Fruit fly (Drosophila melanogaster) whole organism, embryonic: ENCODE results near the gene CG4497.

Source experiments
- Adf1 ChIP-seq: fragments of 200-800 bp; sonication (Bioruptor generic); IDR thresholded peaks from 2 replicates; pipeline ENCODE4 v1.3.6; 2022; ENCODE audit warnings: missing biosample characterization, missing genetic modification characterization
- Atf6 ChIP-seq: fragments of 200-800 bp; sonication (Bioruptor generic); IDR thresholded peaks from 2 replicates; pipeline ENCODE4 v1.3.6; 2022; ENCODE audit warnings: missing biosample characterization, missing genetic modification characterization
- CG10274 ChIP-seq: fragments of 200-800 bp; sonication (Bioruptor generic); optimal IDR thresholded peaks from 3 replicates; lab custom pipeline; 2017; ENCODE audit warnings: missing biosample characterization, mild to moderate bottlenecking, missing genetic modification characterization
- CG12104 ChIP-seq: fragments of 200-800 bp; sonication (Bioruptor generic); optimal IDR thresholded peaks from 3 replicates; lab custom pipeline; 2016; ENCODE audit warnings: missing biosample characterization, missing genetic modification characterization
- CG12219 ChIP-seq: fragments of 200-800 bp; sonication (Bioruptor generic); optimal IDR thresholded peaks from 3 replicates; lab custom pipeline; 2018; ENCODE audit warnings: missing biosample characterization, mild to moderate bottlenecking, missing genetic modification characterization
- CG1233 ChIP-seq: fragments of 200-800 bp; sonication (Bioruptor generic); optimal IDR thresholded peaks from 4 replicates; lab custom pipeline; 2018; ENCODE audit warnings: missing biosample characterization, mild to moderate bottlenecking, missing genetic modification characterization
- CG12769 ChIP-seq: fragments of 200-800 bp; sonication (Bioruptor generic); optimal IDR thresholded peaks from 2 replicates; lab custom pipeline; 2019; ENCODE audit warnings: missing biosample characterization, mild to moderate bottlenecking, missing genetic modification characterization, moderate library complexity
- CG12942 ChIP-seq: fragments of 200-800 bp; sonication (Bioruptor generic); optimal IDR thresholded peaks from 3 replicates; lab custom pipeline; 2016; ENCODE audit warnings: missing biosample characterization, missing genetic modification characterization
- CG13123 ChIP-seq: fragments of 200-800 bp; sonication (Bioruptor generic); optimal IDR thresholded peaks from 2 replicates; lab custom pipeline; 2016; ENCODE audit warnings: missing biosample characterization, missing genetic modification characterization
- CG13296 ChIP-seq: fragments of 200-800 bp; sonication (Bioruptor generic); optimal IDR thresholded peaks from 3 replicates; lab custom pipeline; 2018; ENCODE audit warnings: missing biosample characterization, mild to moderate bottlenecking, missing genetic modification characterization
- CG13424 ChIP-seq: fragments of 200-800 bp; sonication (Bioruptor generic); optimal IDR thresholded peaks from 2 replicates; lab custom pipeline; 2019; ENCODE audit warnings: missing biosample characterization, mild to moderate bottlenecking, missing genetic modification characterization, moderate library complexity
- CG13894 ChIP-seq: fragments of 200-800 bp; sonication (Bioruptor generic); optimal IDR thresholded peaks from 3 replicates; lab custom pipeline; 2018; ENCODE audit warnings: missing biosample characterization, mild to moderate bottlenecking, missing genetic modification characterization, moderate library complexity
- CG1603 ChIP-seq: fragments of 200-800 bp; sonication (Bioruptor generic); optimal IDR thresholded peaks from 2 replicates; lab custom pipeline; 2019; ENCODE audit warnings: missing biosample characterization, mild to moderate bottlenecking, missing genetic modification characterization, moderate library complexity
- CG17829 ChIP-seq: fragments of 200-800 bp; optimal IDR thresholded peaks from 2 replicates; lab custom pipeline; 2019; ENCODE audit warnings: missing biosample characterization, mild to moderate bottlenecking, missing genetic modification characterization, moderate library complexity
- CG1792 ChIP-seq: fragments of 200-800 bp; sonication (Bioruptor generic); optimal IDR thresholded peaks from 2 replicates; lab custom pipeline; 2016; ENCODE audit warnings: missing biosample characterization, missing genetic modification characterization
- CG18262 ChIP-seq: fragments of 200-800 bp; optimal IDR thresholded peaks from 3 replicates; lab custom pipeline; 2019; ENCODE audit warnings: missing biosample characterization, mild to moderate bottlenecking, missing genetic modification characterization, moderate library complexity
- CG18599 ChIP-seq: fragments of 200-800 bp; sonication (Bioruptor generic); optimal IDR thresholded peaks from 3 replicates; lab custom pipeline; 2017; ENCODE audit warnings: missing biosample characterization, missing genetic modification characterization, mild to moderate bottlenecking, moderate library complexity, missing genetic modification reagents
- CG34376 ChIP-seq: fragments of 200-800 bp; sonication (Bioruptor generic); optimal IDR thresholded peaks from 2 replicates; lab custom pipeline; 2018; ENCODE audit warnings: missing biosample characterization, mild to moderate bottlenecking, missing genetic modification characterization
- CG34422 ChIP-seq: fragments of 200-800 bp; sonication (Bioruptor generic); IDR thresholded peaks from 3 replicates; pipeline ENCODE4 v1.3.6; 2022; ENCODE audit warnings: missing biosample characterization, missing genetic modification characterization
- CG8290 ChIP-seq, 3 experiments: fragments of 200-800 bp; sonication (Bioruptor generic); optimal IDR thresholded peaks; 2 replicates each; lab custom pipeline; 2016 to 2019; ENCODE audit warnings: missing biosample characterization in 3 of 3, missing genetic modification characterization in 3 of 3, mild to moderate bottlenecking in 2 of 3, moderate library complexity in 1 of 3
- CG9797 ChIP-seq: fragments of 200-800 bp; sonication (Bioruptor generic); optimal IDR thresholded peaks from 3 replicates; lab custom pipeline; 2018; ENCODE audit warnings: missing biosample characterization, mild to moderate bottlenecking, missing genetic modification characterization
- Deaf1 ChIP-seq: fragments of 200-800 bp; optimal IDR thresholded peaks from 3 replicates; lab custom pipeline; 2019; ENCODE audit warnings: missing biosample characterization, mild to moderate bottlenecking, missing genetic modification characterization, moderate library complexity
- Doc2 ChIP-seq: fragments of 200-800 bp; sonication (Bioruptor generic); IDR thresholded peaks from 2 replicates; pipeline ENCODE4 v1.3.6; 2022; ENCODE audit warnings: missing biosample characterization, missing genetic modification characterization
- Hand ChIP-seq: fragments of 200-800 bp; sonication (Bioruptor generic); optimal IDR thresholded peaks from 2 replicates; lab custom pipeline; 2017; ENCODE audit warnings: mild to moderate bottlenecking, missing biosample characterization, missing genetic modification reagents, missing genetic modification characterization
- Hey ChIP-seq: fragments of 200-800 bp; sonication (Bioruptor generic); optimal IDR thresholded peaks from 3 replicates; lab custom pipeline; 2018; ENCODE audit warnings: missing biosample characterization, mild to moderate bottlenecking, missing genetic modification characterization
- Meics ChIP-seq: fragments of 200-800 bp; sonication (Bioruptor generic); optimal IDR thresholded peaks from 2 replicates; lab custom pipeline; 2017; ENCODE audit warnings: missing biosample characterization, mild to moderate bottlenecking, missing genetic modification characterization
- Nf-YA ChIP-seq: fragments of 200-800 bp; sonication (Bioruptor generic); IDR thresholded peaks from 2 replicates; pipeline ENCODE4 v1.3.6; 2022; ENCODE audit warnings: missing biosample characterization, missing genetic modification characterization
- NfI ChIP-seq: fragments of 200-800 bp; sonication (Bioruptor generic); optimal IDR thresholded peaks from 3 replicates; lab custom pipeline; 2018; ENCODE audit warnings: missing biosample characterization, mild to moderate bottlenecking, missing genetic modification characterization, moderate library complexity
- Pdp1 ChIP-seq, 2 experiments: fragments of 200-800 bp; sonication (Bioruptor generic); optimal IDR thresholded peaks; 3 replicates each; lab custom pipeline; 2016; ENCODE audit warnings: missing biosample characterization in 2 of 2, missing genetic modification characterization in 2 of 2, mild to moderate bottlenecking in 1 of 2, moderate library complexity in 1 of 2
- Sox102F ChIP-seq: fragments of 200-800 bp; sonication (Bioruptor generic); optimal IDR thresholded peaks from 2 replicates; lab custom pipeline; 2018; ENCODE audit warnings: missing biosample characterization, mild to moderate bottlenecking, missing genetic modification characterization, moderate library complexity
- Ssrp ChIP-seq: fragments of 200-800 bp; sonication (Bioruptor generic); optimal IDR thresholded peaks from 2 replicates; lab custom pipeline; 2018; ENCODE audit warnings: missing biosample characterization, mild to moderate bottlenecking, missing genetic modification characterization, moderate library complexity
- amos ChIP-seq: fragments of 200-800 bp; sonication (Bioruptor generic); IDR thresholded peaks from 2 replicates; pipeline ENCODE4 v1.3.6; 2022; ENCODE audit warnings: missing biosample characterization, missing genetic modification characterization; ENCODE audit not compliant: partially characterized antibody
- bcd ChIP-seq: fragments of 200-800 bp; sonication (Bioruptor generic); optimal IDR thresholded peaks from 2 replicates; lab custom pipeline; 2017; ENCODE audit warnings: missing biosample characterization, mild to moderate bottlenecking, missing genetic modification characterization
- crc ChIP-seq: fragments of 200-800 bp; sonication (Bioruptor generic); optimal IDR thresholded peaks from 2 replicates; lab custom pipeline; 2016; ENCODE audit warnings: missing biosample characterization, missing genetic modification characterization
- disco-r ChIP-seq: fragments of 200-800 bp; sonication (Bioruptor generic); optimal IDR thresholded peaks from 2 replicates; lab custom pipeline; 2016; ENCODE audit warnings: missing biosample characterization, missing genetic modification characterization
- exex ChIP-seq: fragments of 200-800 bp; sonication (Bioruptor generic); optimal IDR thresholded peaks from 4 replicates; lab custom pipeline; 2018; ENCODE audit warnings: missing biosample characterization, mild to moderate bottlenecking, missing genetic modification characterization, moderate library complexity
- fd3F ChIP-seq: fragments of 200-800 bp; sonication (Bioruptor generic); optimal IDR thresholded peaks from 2 replicates; lab custom pipeline; 2018; ENCODE audit warnings: missing biosample characterization, mild to moderate bottlenecking, missing genetic modification characterization, moderate library complexity
- fru ChIP-seq: fragments of >200 bp; optimal IDR thresholded peaks from 2 replicates; lab custom pipeline; 2017
- gcm ChIP-seq: fragments of 200-800 bp; sonication (Bioruptor generic); optimal IDR thresholded peaks from 2 replicates; lab custom pipeline; 2019; ENCODE audit warnings: missing biosample characterization, mild to moderate bottlenecking, missing genetic modification characterization, moderate library complexity
- ham ChIP-seq: fragments of 200-800 bp; sonication (Bioruptor generic); IDR thresholded peaks from 2 replicates; pipeline ENCODE4 v1.3.6; 2022; ENCODE audit warnings: missing biosample characterization, missing genetic modification characterization
- knrl ChIP-seq: fragments of 200-800 bp; sonication (Bioruptor generic); IDR thresholded peaks from 3 replicates; pipeline ENCODE4 v1.3.6; 2022; ENCODE audit warnings: missing biosample characterization, missing genetic modification characterization; ENCODE audit not compliant: partially characterized antibody
- odd ChIP-seq: fragments of 200-800 bp; sonication (Bioruptor generic); optimal IDR thresholded peaks from 2 replicates; lab custom pipeline; 2017; ENCODE audit warnings: missing biosample characterization, mild to moderate bottlenecking, missing genetic modification characterization
- onecut ChIP-seq: fragments of 200-800 bp; sonication (Bioruptor generic); IDR thresholded peaks from 2 replicates; pipeline ENCODE4 v1.3.6; 2022; ENCODE audit warnings: missing biosample characterization, missing genetic modification characterization
- org-1 ChIP-seq: fragments of 200-800 bp; sonication (Bioruptor generic); optimal IDR thresholded peaks from 2 replicates; lab custom pipeline; 2017; ENCODE audit warnings: missing biosample characterization, missing genetic modification characterization
- pb ChIP-seq: fragments of 200-800 bp; sonication (Bioruptor generic); optimal IDR thresholded peaks from 3 replicates; lab custom pipeline; 2016; ENCODE audit warnings: missing biosample characterization, missing genetic modification characterization
- pros ChIP-seq: fragments of 200-800 bp; sonication (Bioruptor generic); optimal IDR thresholded peaks from 3 replicates; lab custom pipeline; 2019; ENCODE audit warnings: missing biosample characterization, mild to moderate bottlenecking, missing genetic modification characterization, moderate library complexity
- seq ChIP-seq: fragments of 200-800 bp; sonication (Bioruptor generic); IDR thresholded peaks from 2 replicates; pipeline ENCODE4 v1.3.6; 2022; ENCODE audit warnings: missing biosample characterization, missing genetic modification characterization
- sob ChIP-seq: fragments of 200-800 bp; sonication (Bioruptor generic); IDR thresholded peaks from 2 replicates; pipeline ENCODE4 v1.3.6; 2022; ENCODE audit warnings: missing biosample characterization, missing genetic modification characterization
- zfh1 ChIP-seq: fragments of 200-800 bp; sonication (Bioruptor generic); IDR thresholded peaks from 3 replicates; pipeline ENCODE4 v1.3.6; 2022; ENCODE audit warnings: missing biosample characterization, missing genetic modification characterization

Gene CG4497

dm6 chr2L:7240311-7240710 is 45.9 kb upstream of the CG4497 start (continued):
- TF ChIP-seq CG34376 (GFP tag; lab: Kevin White, UChicago), result peak; percentile 88
- peak; percentile 25; the same call in 1 of the 2 replicates for TF ChIP-seq amos (GFP tag; lab: Robert Waterston, UW)
- no peak for TF ChIP-seq CG8290 (GFP tag; optimal IDR thresholded peaks at IDR 0.05; lab: Kevin White, UChicago)
- TF ChIP-seq CG8290 (tag; optimal IDR thresholded peaks at IDR 0.05; lab: Kevin White, UChicago), result peak in 1 of 2 experiments; percentile 3
- TF ChIP-seq Sox102F (GFP tag; lab: Kevin White, UChicago), result no peak
- TF ChIP-seq zfh1 (GFP tag; lab: Robert Waterston, UW), result 0 out of 3 replicates have a peak, but pooled peaks have one; percentile 29
- TF ChIP-seq Deaf1 (tag; lab: Kevin White, UChicago), result peak; percentile 81
- no peak for TF ChIP-seq CG10274 (GFP tag; lab: Kevin White, UChicago)
- TF ChIP-seq Adf1 (GFP tag; lab: Robert Waterston, UW), result peak; percentile 94
- TF ChIP-seq CG13424, result no peak
- TF ChIP-seq Ssrp (tag; lab: Kevin White, UChicago), result no peak
- 0 out of 2 replicates have a peak, but pooled peaks have one; percentile 30 for TF ChIP-seq Atf6 (GFP tag; lab: Robert Waterston, UW)
- TF ChIP-seq CG1603 (tag; lab: Kevin White, UChicago), result no peak
- TF ChIP-seq CG12769, result peak; percentile 40
- no peak for TF ChIP-seq CG18262 (tag; lab: Kevin White, UChicago)
- TF ChIP-seq CG34422 (GFP tag; lab: Robert Waterston, UW), result 0 out of 3 replicates have a peak, but pooled peaks have one; percentile 37

- TF ChIP-seq knrl (GFP tag; lab: Robert Waterston, UW) (no peak), sob (GFP tag; lab: Robert Waterston, UW) (peak; percentile 31; the same call in 1 of the 2 replicates), Doc2 (GFP tag; lab: Robert Waterston, UW) (no peak), Hey (peak; percentile 38), CG1233 (GFP tag; lab: Kevin White, UChicago) (peak; percentile 16), ham (GFP tag; lab: Robert Waterston, UW) (no peak), disco-r (GFP tag; lab: Kevin White, UChicago) (no peak), Pdp1 (GFP tag; optimal IDR thresholded peaks at IDR 0.05; lab: Kevin White, UChicago) (no peak), pros (GFP tag; lab: Kevin White, UChicago) (no peak), CG18599 (GFP tag; lab: Kevin White, UChicago) (peak; percentile 55), NfI (GFP tag; lab: Kevin White, UChicago) (peak; percentile 25), odd (GFP tag; lab: Kevin White, UChicago) (no peak), CG17829 (tag; lab: Kevin White, UChicago) (no peak), bcd (GFP tag; lab: Kevin White, UChicago) (peak; percentile 30), fru (lab: Kevin White, UChicago) (no peak), org-1 (peak; percentile 38), Hand (GFP tag; lab: Kevin White, UChicago) (no peak), gcm (GFP tag; lab: Kevin White, UChicago) (no peak), CG9797 (no peak), CG34376 (GFP tag; lab: Kevin White, UChicago) (peak; percentile 23), onecut (0 out of 2 replicates have a peak, but pooled peaks have one; percentile 7), CG1792 (GFP tag; lab: Kevin White, UChicago) (peak; percentile 50), Meics (GFP tag; lab: Kevin White, UChicago) (peak; percentile 6), exex (peak; percentile 91), crc (GFP tag; lab: Kevin White, UChicago) (peak; percentile 6), CG12219 (GFP tag; lab: Kevin White, UChicago) (peak; percentile 10), fd3F (GFP tag; lab: Kevin White, UChicago) (peak; percentile 52), pb (GFP tag; lab: Kevin White, UChicago) (peak; percentile 9), CG12942 (GFP tag; lab: Kevin White, UChicago) (no peak), Nf-YA (GFP tag; lab: Robert Waterston, UW) (0 out of 2 replicates have a peak, but pooled peaks have one; percentile 39), CG13296 (GFP tag; lab: Kevin White, UChicago) (peak; percentile 68), CG13123 (peak; percentile 32), seq (GFP tag; lab: Robert Waterston, UW) (peak; percentile 34; the same call in 1 of the 2 replicates), CG13894 (tag; lab: Kevin White, UChicago) (peak; percentile 47), CG12104 (GFP tag; lab: Kevin White, UChicago) (no peak)
Measured at dm6 chr2L:7239310-7239709, 44.9 kb upstream of the CG4497 start.
